Worm (Caenorhabditis elegans) whole organism, late embryonic: ENCODE measurements around the gene C55B6.4.

Source experiments
- C08G9.2 ChIP-seq: sonication (generic microtip); optimal IDR thresholded peaks from 2 replicates; lab custom pipeline; 2016; ENCODE audit warnings: mild to moderate bottlenecking, missing genetic modification characterization, moderate library complexity, missing compliant biosample characterization
- F13H6.1 ChIP-seq: sonication (generic microtip); optimal IDR thresholded peaks from 2 replicates; lab custom pipeline; 2016; ENCODE audit warnings: missing genetic modification characterization, missing compliant biosample characterization
- K02D7.2 ChIP-seq: sonication (generic microtip); optimal IDR thresholded peaks from 2 replicates; lab custom pipeline; 2017; ENCODE audit warnings: mild to moderate bottlenecking, missing genetic modification characterization, missing compliant biosample characterization
- K09A11.1 ChIP-seq: sonication (generic microtip); optimal IDR thresholded peaks from 2 replicates; lab custom pipeline; 2017; ENCODE audit warnings: antibody characterized with exemption, mild to moderate bottlenecking, missing genetic modification characterization, missing compliant biosample characterization; ENCODE audit not compliant: insufficient read depth
- T23F11.4 ChIP-seq: fragments of 200-800 bp; sonication (Bioruptor generic); optimal IDR thresholded peaks from 2 replicates; lab custom pipeline; 2018; ENCODE audit warnings: mild to moderate bottlenecking, missing genetic modification characterization, missing compliant biosample characterization
- ceh-14 ChIP-seq: sonication (generic microtip); optimal IDR thresholded peaks from 2 replicates; lab custom pipeline; 2016; ENCODE audit warnings: missing genotype, missing genetic modification characterization, missing compliant biosample characterization
- ceh-18 ChIP-seq: sonication (generic microtip); optimal IDR thresholded peaks from 2 replicates; lab custom pipeline; 2016; ENCODE audit warnings: missing genetic modification characterization, missing compliant biosample characterization
- ceh-19 ChIP-seq: fragments of 200-800 bp; sonication (Bioruptor generic); optimal IDR thresholded peaks from 2 replicates; lab custom pipeline; 2018; ENCODE audit warnings: mild to moderate bottlenecking, missing genetic modification characterization, missing compliant biosample characterization
- ceh-2 ChIP-seq: sonication (generic microtip); optimal IDR thresholded peaks from 2 replicates; lab custom pipeline; 2016; ENCODE audit warnings: missing genotype, missing genetic modification characterization, missing compliant biosample characterization
- ceh-22 ChIP-seq: sonication (generic microtip); optimal IDR thresholded peaks from 2 replicates; lab custom pipeline; 2017; ENCODE audit warnings: missing biosample characterization, missing genetic modification characterization
- ceh-31 ChIP-seq: sonication (generic microtip); optimal IDR thresholded peaks from 2 replicates; lab custom pipeline; 2016; ENCODE audit warnings: missing genetic modification characterization, missing compliant biosample characterization
- ceh-34 ChIP-seq: sonication (generic microtip); optimal IDR thresholded peaks from 2 replicates; lab custom pipeline; 2016; ENCODE audit warnings: mild to moderate bottlenecking, missing genetic modification characterization, missing compliant biosample characterization
- ceh-45 ChIP-seq: fragments of 200-800 bp; sonication (Bioruptor generic); IDR thresholded peaks from 2 replicates; pipeline ENCODE4 v1.3.6; 2022; ENCODE audit warnings: missing genetic modification reagents, missing genetic modification characterization, missing compliant biosample characterization
- ceh-48 ChIP-seq: sonication (generic microtip); optimal IDR thresholded peaks from 2 replicates; lab custom pipeline; 2016; ENCODE audit warnings: missing genetic modification characterization, inconsistent platforms, missing compliant biosample characterization
- ceh-6 ChIP-seq: fragments of 200-800 bp; sonication (Bioruptor generic); optimal IDR thresholded peaks from 2 replicates; lab custom pipeline; 2018; ENCODE audit warnings: mild to moderate bottlenecking, missing genetic modification characterization, missing compliant biosample characterization
- che-1 ChIP-seq: sonication (generic microtip); optimal IDR thresholded peaks from 2 replicates; lab custom pipeline; 2016; ENCODE audit warnings: mild to moderate bottlenecking, missing genetic modification characterization, missing compliant biosample characterization
- dmd-4 ChIP-seq: sonication (generic microtip); optimal IDR thresholded peaks from 2 replicates; lab custom pipeline; 2016; ENCODE audit warnings: borderline replicate concordance, missing genetic modification characterization, missing compliant biosample characterization
- dve-1 ChIP-seq: sonication (generic microtip); optimal IDR thresholded peaks from 2 replicates; lab custom pipeline; 2017; ENCODE audit warnings: antibody characterized with exemption, mild to moderate bottlenecking, missing genetic modification characterization, missing compliant biosample characterization
- elt-2 ChIP-seq: sonication (generic microtip); optimal IDR thresholded peaks from 2 replicates; lab custom pipeline; 2016; ENCODE audit warnings: missing genetic modification reagents, missing genetic modification characterization, missing compliant biosample characterization
- fax-1 ChIP-seq: sonication (generic microtip); optimal IDR thresholded peaks from 2 replicates; lab custom pipeline; 2016; ENCODE audit warnings: missing genotype, missing genetic modification characterization, missing compliant biosample characterization
- fkh-10 ChIP-seq: fragments of 150-350 bp; optimal IDR thresholded peaks from 2 replicates; lab custom pipeline; 2014; ENCODE audit warnings: missing biosample characterization, missing genetic modification reagents, missing genetic modification characterization
- gmeb-2 ChIP-seq: sonication (generic microtip); optimal IDR thresholded peaks from 2 replicates; lab custom pipeline; 2016; ENCODE audit warnings: missing genetic modification characterization, inconsistent platforms, missing compliant biosample characterization
- hlh-13 ChIP-seq: fragments of 200-800 bp; sonication (Bioruptor generic); optimal IDR thresholded peaks from 2 replicates; lab custom pipeline; 2018; ENCODE audit warnings: mild to moderate bottlenecking, missing genetic modification characterization, missing compliant biosample characterization
- hlh-30 ChIP-seq: sonication (generic microtip); optimal IDR thresholded peaks from 2 replicates; lab custom pipeline; 2017; ENCODE audit warnings: antibody characterized with exemption, missing genetic modification characterization, missing compliant biosample characterization; ENCODE audit not compliant: insufficient read depth
- hlh-6 ChIP-seq: sonication (generic microtip); optimal IDR thresholded peaks from 2 replicates; lab custom pipeline; 2016; ENCODE audit warnings: missing genotype, missing genetic modification characterization, missing compliant biosample characterization
- hlh-8 ChIP-seq: sonication (generic microtip); optimal IDR thresholded peaks from 2 replicates; lab custom pipeline; 2016; ENCODE audit warnings: missing genotype, missing genetic modification characterization, missing compliant biosample characterization
- lin-11 ChIP-seq: fragments of 200-800 bp; sonication (Bioruptor generic); optimal IDR thresholded peaks from 2 replicates; lab custom pipeline; 2018; ENCODE audit warnings: mild to moderate bottlenecking, missing genetic modification characterization, missing compliant biosample characterization
- madf-2 ChIP-seq: sonication (generic microtip); optimal IDR thresholded peaks from 2 replicates; lab custom pipeline; 2017; ENCODE audit warnings: missing genetic modification characterization, missing compliant biosample characterization
- nfya-1 ChIP-seq: sonication (generic microtip); optimal IDR thresholded peaks from 2 replicates; lab custom pipeline; 2017; ENCODE audit warnings: missing genetic modification characterization, mild to moderate bottlenecking, missing compliant biosample characterization, antibody characterized with exemption, moderate library complexity
- odd-2 ChIP-seq: sonication (generic microtip); optimal IDR thresholded peaks from 2 replicates; lab custom pipeline; 2017; ENCODE audit warnings: antibody characterized with exemption, mild to moderate bottlenecking, missing genetic modification characterization, missing compliant biosample characterization
- pag-3 ChIP-seq: sonication (generic microtip); optimal IDR thresholded peaks from 2 replicates; lab custom pipeline; 2016; ENCODE audit warnings: missing compliant biosample characterization, missing genetic modification characterization, borderline replicate concordance
- pat-9 ChIP-seq: fragments of 200-800 bp; sonication (Bioruptor generic); optimal IDR thresholded peaks from 2 replicates; lab custom pipeline; 2018; ENCODE audit warnings: mild to moderate bottlenecking, missing genetic modification characterization, moderate library complexity, missing compliant biosample characterization
- pha-2 ChIP-seq: sonication (generic microtip); optimal IDR thresholded peaks from 2 replicates; lab custom pipeline; 2017; ENCODE audit warnings: mild to moderate bottlenecking, missing genetic modification characterization, missing compliant biosample characterization
- pqm-1 ChIP-seq: sonication (generic microtip); optimal IDR thresholded peaks from 2 replicates; lab custom pipeline; 2016; ENCODE audit warnings: missing genetic modification characterization, missing compliant biosample characterization
- pros-1 ChIP-seq: fragments of 150-350 bp; optimal IDR thresholded peaks from 2 replicates; lab custom pipeline; 2014; ENCODE audit warnings: missing biosample characterization, missing genetic modification reagents, missing genetic modification characterization
- ref-2 ChIP-seq: sonication (generic microtip); optimal IDR thresholded peaks from 2 replicates; lab custom pipeline; 2016; ENCODE audit warnings: missing genetic modification characterization, missing compliant biosample characterization
- rnt-1 ChIP-seq: sonication (generic microtip); optimal IDR thresholded peaks from 2 replicates; lab custom pipeline; 2016; ENCODE audit warnings: missing genetic modification characterization, missing compliant biosample characterization
- sdc-2 ChIP-seq: sonication (generic microtip); optimal IDR thresholded peaks from 2 replicates; lab custom pipeline; 2016; ENCODE audit warnings: missing genotype, missing genetic modification characterization, missing compliant biosample characterization
- syd-9 ChIP-seq: sonication (generic microtip); optimal IDR thresholded peaks from 2 replicates; lab custom pipeline; 2016; ENCODE audit warnings: mild to moderate bottlenecking, missing genetic modification characterization, moderate library complexity, missing compliant biosample characterization
- tbx-2 ChIP-seq: sonication (generic microtip); optimal IDR thresholded peaks from 2 replicates; lab custom pipeline; 2016; ENCODE audit warnings: missing genetic modification characterization, missing compliant biosample characterization
- tbx-7 ChIP-seq: sonication (generic microtip); optimal IDR thresholded peaks from 2 replicates; lab custom pipeline; 2016; ENCODE audit warnings: missing genotype, missing genetic modification characterization, missing compliant biosample characterization
- ttx-3 ChIP-seq: sonication (generic microtip); optimal IDR thresholded peaks from 2 replicates; lab custom pipeline; 2016; ENCODE audit warnings: missing genetic modification reagents, missing genetic modification characterization, missing compliant biosample characterization
- unc-42 ChIP-seq: sonication (generic microtip); optimal IDR thresholded peaks from 2 replicates; lab custom pipeline; 2016; ENCODE audit warnings: missing genotype, missing genetic modification characterization, missing compliant biosample characterization
- unc-55 ChIP-seq: sonication (generic microtip); optimal IDR thresholded peaks from 2 replicates; lab custom pipeline; 2017; ENCODE audit warnings: missing biosample characterization, missing genetic modification reagents, missing genetic modification characterization
- ztf-16 ChIP-seq: sonication (generic microtip); optimal IDR thresholded peaks from 2 replicates; lab custom pipeline; 2017; ENCODE audit warnings: missing genetic modification characterization, missing compliant biosample characterization

C55B6.4 gene

DNA sequence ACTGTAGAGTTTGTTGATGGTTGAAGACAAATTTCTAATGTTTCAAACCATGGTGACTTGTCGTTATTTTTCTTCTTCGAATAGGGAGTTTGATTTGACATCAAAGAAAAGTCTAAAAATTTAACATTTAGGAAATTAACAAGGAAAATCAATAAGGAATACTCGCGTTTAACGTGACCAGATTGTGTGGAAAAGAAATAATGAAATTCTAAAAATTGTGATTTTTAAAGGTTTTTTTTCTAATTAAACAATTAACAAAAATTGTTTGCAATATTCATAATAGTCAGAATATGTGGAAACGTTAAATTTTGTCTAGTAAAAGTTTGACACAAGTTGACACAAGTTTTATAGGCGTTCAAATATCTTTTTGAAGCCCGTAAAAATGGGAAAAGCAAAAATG, at the start of gene C55B6.4:
Gene C55B6.4, minus strand, starts transcription at position 101 of the 400 bp plus-strand sequence.
- TF ChIP-seq ceh-19 (GFP tag; lab: Kevin White, UChicago), result no peak
- TF ChIP-seq sdc-2 (tag; lab: Kevin White, UChicago), result no peak
- no peak for TF ChIP-seq hlh-8 (tag; lab: Kevin White, UChicago)
- no peak for TF ChIP-seq ceh-45 (GFP tag; lab: Robert Waterston, UW)
- TF ChIP-seq ceh-2 (tag; lab: Kevin White, UChicago), result no peak
- TF ChIP-seq odd-2 (tag; lab: Kevin White, UChicago), result no peak
- no peak for TF ChIP-seq che-1
- no peak for TF ChIP-seq hlh-30 (tag; lab: Kevin White, UChicago)
- no peak for TF ChIP-seq dve-1 (tag; lab: Kevin White, UChicago)
- no peak for TF ChIP-seq elt-2 (tag; lab: Kevin White, UChicago)
- TF ChIP-seq ceh-14, result no peak
- TF ChIP-seq hlh-13, result no peak
- no peak for TF ChIP-seq C08G9.2 (tag; lab: Kevin White, UChicago)
- TF ChIP-seq ref-2 (tag; lab: Kevin White, UChicago), result no peak
- no peak for TF ChIP-seq dmd-4 (tag; lab: Kevin White, UChicago)
- no peak for TF ChIP-seq nfya-1 (tag; lab: Kevin White, UChicago)
- TF ChIP-seq ceh-18 (tag; lab: Kevin White, UChicago), result no peak

DNA sequence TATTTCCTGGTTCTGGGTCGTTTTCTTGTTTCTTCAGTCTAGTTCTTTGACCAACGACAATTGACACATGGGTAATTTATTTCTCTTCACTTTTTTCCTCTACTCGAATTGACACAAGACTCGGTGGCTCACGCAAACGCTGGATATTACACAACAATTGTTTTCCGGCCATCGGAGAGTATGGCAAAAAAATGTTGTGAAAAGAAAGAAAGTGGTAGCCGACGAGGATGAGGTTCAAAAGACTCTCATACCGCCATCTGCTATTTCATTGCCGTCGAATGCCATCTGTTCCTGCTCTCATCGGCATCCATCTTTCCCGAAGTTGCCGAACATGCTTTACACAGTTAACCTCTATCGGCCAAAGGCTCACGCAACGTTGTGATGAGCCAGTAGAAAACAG, 49.2 kb upstream of the C55B6.4 start:
- TF ChIP-seq unc-55 (GFP tag; lab: Kevin White, UChicago), result peak; percentile 67
- TF ChIP-seq pat-9 (tag; lab: Kevin White, UChicago), result peak; percentile 0
- no peak for TF ChIP-seq che-1
- TF ChIP-seq pag-3, result no peak
- no peak for TF ChIP-seq unc-42
- peak; percentile 69 for TF ChIP-seq ceh-18 (tag; lab: Kevin White, UChicago)
- TF ChIP-seq madf-2, result no peak
- peak; percentile 61 for TF ChIP-seq hlh-8 (tag; lab: Kevin White, UChicago)
- TF ChIP-seq ceh-31, result no peak

DNA sequence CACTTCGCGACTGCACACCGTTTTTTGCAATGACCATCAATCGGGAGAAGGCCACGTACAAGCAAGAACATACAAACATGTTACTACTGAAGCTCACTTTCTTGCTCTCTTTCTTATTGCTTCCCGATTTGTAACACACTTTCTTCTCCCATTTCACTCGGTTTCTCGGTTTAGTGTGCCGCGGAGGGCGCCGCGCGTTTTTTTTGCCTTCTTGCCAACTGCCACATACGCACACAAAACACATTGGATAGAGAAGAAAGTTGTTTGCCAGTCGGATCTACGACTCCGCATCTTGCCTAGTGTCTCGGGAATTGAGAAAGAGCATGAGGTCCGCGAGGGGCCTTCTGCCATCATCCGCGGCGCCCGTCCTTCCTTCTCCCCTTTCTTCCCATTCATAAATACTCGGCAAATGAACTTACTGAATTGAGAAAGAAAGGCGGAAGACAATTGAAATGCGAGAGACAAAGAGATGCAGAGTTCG, 47.3 kb upstream of the C55B6.4 start:
- peak; percentile 50 for TF ChIP-seq F13H6.1
- TF ChIP-seq C08G9.2 (tag; lab: Kevin White, UChicago), result no peak
- TF ChIP-seq pros-1 (tag; lab: Kevin White, UChicago), result no peak
- TF ChIP-seq pha-2 (tag; lab: Kevin White, UChicago), result no peak
- TF ChIP-seq madf-2, result no peak
- TF ChIP-seq ceh-14, result peak; percentile 49
- no peak for TF ChIP-seq ttx-3 (tag; lab: Kevin White, UChicago)
- TF ChIP-seq fkh-10 (GFP tag; lab: Kevin White, UChicago), result peak; percentile 12
- TF ChIP-seq ceh-48 (tag; lab: Kevin White, UChicago), result no peak
- peak; percentile 61 for TF ChIP-seq hlh-6
- TF ChIP-seq gmeb-2 (tag; lab: Kevin White, UChicago), result no peak
- peak; percentile 1 for TF ChIP-seq syd-9
- no peak for TF ChIP-seq pqm-1 (tag; lab: Kevin White, UChicago)
- no peak for TF ChIP-seq che-1
- peak; percentile 30 for TF ChIP-seq dmd-4 (tag; lab: Kevin White, UChicago)
- TF ChIP-seq unc-55 (GFP tag; lab: Kevin White, UChicago), result no peak
- TF ChIP-seq K02D7.2 (tag; lab: Kevin White, UChicago), result no peak
- TF ChIP-seq ceh-6 (GFP tag; lab: Kevin White, UChicago), result peak; percentile 30
- TF ChIP-seq ceh-31, result peak; percentile 57
- peak; percentile 93 for TF ChIP-seq ceh-18 (tag; lab: Kevin White, UChicago)
- no peak for TF ChIP-seq odd-2 (tag; lab: Kevin White, UChicago)
- no peak for TF ChIP-seq T23F11.4 (GFP tag; lab: Kevin White, UChicago)
- peak; percentile 91 for TF ChIP-seq unc-42
- peak; percentile 10 for TF ChIP-seq tbx-2
- peak; percentile 14 for TF ChIP-seq nfya-1 (tag; lab: Kevin White, UChicago)
- peak; percentile 27 for TF ChIP-seq ref-2 (tag; lab: Kevin White, UChicago)
- no peak for TF ChIP-seq hlh-13
- no peak for TF ChIP-seq fax-1 (tag; lab: Kevin White, UChicago)
- TF ChIP-seq ceh-22, result no peak
- TF ChIP-seq ceh-34 (tag; lab: Kevin White, UChicago), result peak; percentile 66
- no peak for TF ChIP-seq ceh-2 (tag; lab: Kevin White, UChicago)
- TF ChIP-seq tbx-7 (tag; lab: Kevin White, UChicago), result no peak
- no peak for TF ChIP-seq ztf-16 (tag; lab: Kevin White, UChicago)
- no peak for TF ChIP-seq lin-11 (tag; lab: Kevin White, UChicago)
- no peak for TF ChIP-seq hlh-30 (tag; lab: Kevin White, UChicago)
- no peak for TF ChIP-seq rnt-1 (tag; lab: Kevin White, UChicago)
- no peak for TF ChIP-seq K09A11.1 (tag; lab: Kevin White, UChicago)
